Worm (Caenorhabditis elegans) whole organism, late embryonic: ENCODE measurements around the gene K01A12.2.

Source experiments
- C08G9.2 ChIP-seq: sonication (generic microtip); optimal IDR thresholded peaks from 2 replicates; lab custom pipeline; 2016; ENCODE audit warnings: mild to moderate bottlenecking, missing genetic modification characterization, moderate library complexity, missing compliant biosample characterization
- C38D4.7 ChIP-seq: fragments of 200-800 bp; sonication (Bioruptor generic); optimal IDR thresholded peaks from 2 replicates; lab custom pipeline; 2018; ENCODE audit warnings: mild to moderate bottlenecking, missing genetic modification characterization, moderate library complexity, missing compliant biosample characterization
- F13H6.1 ChIP-seq: sonication (generic microtip); optimal IDR thresholded peaks from 2 replicates; lab custom pipeline; 2016; ENCODE audit warnings: missing genetic modification characterization, missing compliant biosample characterization
- T23F11.4 ChIP-seq: fragments of 200-800 bp; sonication (Bioruptor generic); optimal IDR thresholded peaks from 2 replicates; lab custom pipeline; 2018; ENCODE audit warnings: mild to moderate bottlenecking, missing genetic modification characterization, missing compliant biosample characterization
- ahr-1 ChIP-seq: sonication (generic microtip); optimal IDR thresholded peaks from 2 replicates; lab custom pipeline; 2016; ENCODE audit warnings: missing genetic modification characterization, missing compliant biosample characterization
- ceh-19 ChIP-seq: fragments of 200-800 bp; sonication (Bioruptor generic); optimal IDR thresholded peaks from 2 replicates; lab custom pipeline; 2018; ENCODE audit warnings: mild to moderate bottlenecking, missing genetic modification characterization, missing compliant biosample characterization
- ceh-2 ChIP-seq: sonication (generic microtip); optimal IDR thresholded peaks from 2 replicates; lab custom pipeline; 2016; ENCODE audit warnings: missing genotype, missing genetic modification characterization, missing compliant biosample characterization
- ceh-24 ChIP-seq: sonication (generic microtip); optimal IDR thresholded peaks from 2 replicates; lab custom pipeline; 2016; ENCODE audit warnings: mild to moderate bottlenecking, missing genetic modification characterization, missing compliant biosample characterization
- ceh-30 ChIP-seq: fragments of 150-350 bp; optimal IDR thresholded peaks from 2 replicates; lab custom pipeline; 2014; ENCODE audit warnings: missing biosample characterization, missing genetic modification characterization
- ceh-34 ChIP-seq: sonication (generic microtip); optimal IDR thresholded peaks from 2 replicates; lab custom pipeline; 2016; ENCODE audit warnings: mild to moderate bottlenecking, missing genetic modification characterization, missing compliant biosample characterization
- ceh-9 ChIP-seq: sonication (generic microtip); optimal IDR thresholded peaks from 2 replicates; lab custom pipeline; 2016; ENCODE audit warnings: mild to moderate bottlenecking, missing genetic modification characterization, inconsistent platforms, missing compliant biosample characterization
- che-1 ChIP-seq: sonication (generic microtip); optimal IDR thresholded peaks from 2 replicates; lab custom pipeline; 2016; ENCODE audit warnings: mild to moderate bottlenecking, missing genetic modification characterization, missing compliant biosample characterization
- elt-2 ChIP-seq: sonication (generic microtip); optimal IDR thresholded peaks from 2 replicates; lab custom pipeline; 2016; ENCODE audit warnings: missing genetic modification reagents, missing genetic modification characterization, missing compliant biosample characterization
- fkh-10 ChIP-seq: fragments of 150-350 bp; optimal IDR thresholded peaks from 2 replicates; lab custom pipeline; 2014; ENCODE audit warnings: missing biosample characterization, missing genetic modification reagents, missing genetic modification characterization
- hlh-15 ChIP-seq: sonication (generic microtip); optimal IDR thresholded peaks from 2 replicates; lab custom pipeline; 2016; ENCODE audit warnings: missing genetic modification characterization, missing compliant biosample characterization
- hlh-30 ChIP-seq: sonication (generic microtip); optimal IDR thresholded peaks from 2 replicates; lab custom pipeline; 2017; ENCODE audit warnings: antibody characterized with exemption, missing genetic modification characterization, missing compliant biosample characterization; ENCODE audit not compliant: insufficient read depth
- hlh-6 ChIP-seq: sonication (generic microtip); optimal IDR thresholded peaks from 2 replicates; lab custom pipeline; 2016; ENCODE audit warnings: missing genotype, missing genetic modification characterization, missing compliant biosample characterization
- mec-3 ChIP-seq: sonication (generic microtip); optimal IDR thresholded peaks from 2 replicates; lab custom pipeline; 2016; ENCODE audit warnings: borderline replicate concordance, missing genetic modification characterization, missing compliant biosample characterization
- nhr-232 ChIP-seq: sonication (generic microtip); optimal IDR thresholded peaks from 2 replicates; lab custom pipeline; 2016; ENCODE audit warnings: missing genetic modification characterization, missing compliant biosample characterization
- npax-4 ChIP-seq: sonication (generic microtip); optimal IDR thresholded peaks from 2 replicates; lab custom pipeline; 2016; ENCODE audit warnings: missing genetic modification characterization, missing compliant biosample characterization
- pag-3 ChIP-seq: sonication (generic microtip); optimal IDR thresholded peaks from 2 replicates; lab custom pipeline; 2016; ENCODE audit warnings: missing compliant biosample characterization, missing genetic modification characterization, borderline replicate concordance
- pha-2 ChIP-seq: sonication (generic microtip); optimal IDR thresholded peaks from 2 replicates; lab custom pipeline; 2017; ENCODE audit warnings: mild to moderate bottlenecking, missing genetic modification characterization, missing compliant biosample characterization
- ref-2 ChIP-seq: sonication (generic microtip); optimal IDR thresholded peaks from 2 replicates; lab custom pipeline; 2016; ENCODE audit warnings: missing genetic modification characterization, missing compliant biosample characterization
- sox-2 ChIP-seq: fragments of 200-800 bp; sonication (Bioruptor generic); IDR thresholded peaks from 2 replicates; pipeline ENCODE4 v1.3.6; 2022; ENCODE audit warnings: missing genetic modification reagents, missing genetic modification characterization, missing compliant biosample characterization
- sox-4 ChIP-seq: sonication (generic microtip); optimal IDR thresholded peaks from 2 replicates; lab custom pipeline; 2017; ENCODE audit warnings: mild to moderate bottlenecking, missing genetic modification characterization, inconsistent platforms, missing compliant biosample characterization
- unc-42 ChIP-seq: sonication (generic microtip); optimal IDR thresholded peaks from 2 replicates; lab custom pipeline; 2016; ENCODE audit warnings: missing genotype, missing genetic modification characterization, missing compliant biosample characterization
- unc-55 ChIP-seq: sonication (generic microtip); optimal IDR thresholded peaks from 2 replicates; lab custom pipeline; 2017; ENCODE audit warnings: missing biosample characterization, missing genetic modification reagents, missing genetic modification characterization

K01A12.2 gene

DNA sequence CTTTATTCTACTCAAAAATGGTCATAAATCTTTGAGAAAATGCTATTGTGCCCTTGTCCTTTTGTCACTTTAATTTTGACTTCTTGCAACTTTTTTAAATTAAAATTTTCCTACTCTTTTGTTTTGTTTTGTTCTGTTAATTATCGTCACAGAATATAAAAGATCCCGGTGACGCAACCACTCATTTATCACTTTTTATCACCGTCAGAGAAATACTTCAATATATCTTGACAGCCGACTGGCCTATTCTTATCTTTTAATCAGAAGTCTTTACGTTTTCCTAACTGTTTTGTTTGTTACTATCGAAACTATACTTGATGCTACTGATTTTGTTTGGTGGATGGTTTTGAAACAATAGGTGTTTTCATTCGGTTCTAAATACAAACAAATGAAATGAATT is 42.9 kb downstream of the K01A12.2 start:
- TF ChIP-seq hlh-6 (tag; lab: Kevin White, UChicago) (no peak), T23F11.4 (GFP tag; lab: Kevin White, UChicago) (no peak), che-1 (no peak), hlh-30 (no peak), hlh-15 (tag; lab: Kevin White, UChicago) (no peak), mec-3 (tag; lab: Kevin White, UChicago) (no peak), ref-2 (no peak), ceh-9 (tag; lab: Kevin White, UChicago) (no peak), ahr-1 (tag; lab: Kevin White, UChicago) (no peak), npax-4 (no peak), pag-3 (tag; lab: Kevin White, UChicago) (no peak)

ce11 chrX:8659521-8659920 is 46.4 kb downstream of the K01A12.2 start:
- TF ChIP-seq ref-2, result no peak
- TF ChIP-seq ceh-19 (GFP tag; lab: Kevin White, UChicago), result no peak
- TF ChIP-seq unc-55, result no peak
- TF ChIP-seq unc-42 (tag; lab: Kevin White, UChicago), result peak; percentile 87
- TF ChIP-seq T23F11.4 (GFP tag; lab: Kevin White, UChicago), result no peak

ce11 chrX:8660319-8660718 is 47.2 kb downstream of the K01A12.2 start, which contains the start of gene rig-1:
TSS of gene rig-1 (plus strand) at chrX:8660619.
- TF ChIP-seq hlh-30 (no peak), sox-2 (GFP tag; lab: Robert Waterston, UW) (no peak), che-1 (no peak), sox-4 (tag; lab: Kevin White, UChicago) (no peak), fkh-10 (no peak), ceh-2 (tag; lab: Kevin White, UChicago) (no peak), elt-2 (tag; lab: Kevin White, UChicago) (no peak), ceh-24 (tag; lab: Kevin White, UChicago) (no peak), pha-2 (tag; lab: Kevin White, UChicago) (no peak), ceh-34 (tag; lab: Kevin White, UChicago) (no peak)

DNA sequence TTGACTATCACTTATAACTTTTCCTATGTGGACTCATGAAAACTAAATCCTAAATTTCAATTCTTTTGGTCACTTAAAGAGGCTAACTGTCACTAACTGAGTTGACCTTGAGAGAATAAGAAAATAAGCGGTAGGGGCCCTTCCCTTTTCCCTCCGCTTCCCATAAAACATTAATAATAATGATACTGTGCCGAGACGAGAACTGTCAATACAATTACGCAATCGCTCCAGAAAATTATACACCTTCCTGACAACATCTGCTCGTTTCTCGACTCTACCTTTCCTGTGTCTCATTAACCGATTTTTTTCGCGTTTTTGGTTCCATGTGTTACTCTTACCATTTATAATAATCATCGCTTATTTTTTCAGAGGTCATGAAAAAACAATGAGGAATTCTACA is 47.8 kb downstream of the K01A12.2 start:
- no peak for TF ChIP-seq ceh-2 (tag; lab: Kevin White, UChicago)
- no peak for TF ChIP-seq nhr-232 (tag; lab: Kevin White, UChicago)
- TF ChIP-seq C38D4.7 (GFP tag; lab: Kevin White, UChicago), result no peak
- no peak for TF ChIP-seq C08G9.2 (tag; lab: Kevin White, UChicago)
- no peak for TF ChIP-seq F13H6.1 (tag; lab: Kevin White, UChicago)
- no peak for TF ChIP-seq ceh-34 (tag; lab: Kevin White, UChicago)

- TF ChIP-seq unc-42 (tag; lab: Kevin White, UChicago) (peak; percentile 9), ceh-30 (tag; lab: Kevin White, UChicago) (no peak)
Observed at ce11 chrX:8662452-8662851, 49.3 kb downstream of the K01A12.2 start.
